Fruit fly (Drosophila melanogaster) whole organism, embryonic: Measurements from ENCODE around the gene Lrr47.

Experiments used
- ATbp ChIP-seq: fragments of 200-800 bp; sonication (Bioruptor generic); optimal IDR thresholded peaks from 2 replicates; lab custom pipeline; 2017; ENCODE audit warnings: missing biosample characterization, mild to moderate bottlenecking, missing genetic modification characterization, missing genetic modification reagents
- Asciz ChIP-seq: fragments of 200-800 bp; sonication (Bioruptor generic); optimal IDR thresholded peaks from 2 replicates; lab custom pipeline; 2017; ENCODE audit warnings: missing biosample characterization, mild to moderate bottlenecking, missing genetic modification characterization, missing genetic modification reagents
- BtbVII ChIP-seq: fragments of 200-800 bp; sonication (Bioruptor generic); optimal IDR thresholded peaks from 3 replicates; lab custom pipeline; 2017; ENCODE audit warnings: missing biosample characterization, mild to moderate bottlenecking, missing genetic modification characterization
- CG11247 ChIP-seq: fragments of 200-800 bp; sonication (Bioruptor generic); IDR thresholded peaks from 2 replicates; pipeline ENCODE4 v1.3.6; 2022; ENCODE audit warnings: missing biosample characterization, missing genetic modification characterization
- CG12104 ChIP-seq: fragments of 200-800 bp; sonication (Bioruptor generic); optimal IDR thresholded peaks from 3 replicates; lab custom pipeline; 2016; ENCODE audit warnings: missing biosample characterization, missing genetic modification characterization
- CG12659 ChIP-seq: fragments of 200-800 bp; sonication (Bioruptor generic); optimal IDR thresholded peaks from 3 replicates; lab custom pipeline; 2017; ENCODE audit warnings: mild to moderate bottlenecking, missing biosample characterization, missing genetic modification reagents, missing genetic modification characterization
- CG12942 ChIP-seq: fragments of 200-800 bp; sonication (Bioruptor generic); optimal IDR thresholded peaks from 3 replicates; lab custom pipeline; 2016; ENCODE audit warnings: missing biosample characterization, missing genetic modification characterization
- CG15269 ChIP-seq: fragments of 200-800 bp; sonication (Bioruptor generic); optimal IDR thresholded peaks from 2 replicates; lab custom pipeline; 2018; ENCODE audit warnings: missing biosample characterization, mild to moderate bottlenecking, missing genetic modification characterization, moderate library complexity
- CG2199 ChIP-seq: fragments of 200-800 bp; sonication (Bioruptor generic); IDR thresholded peaks from 3 replicates; pipeline ENCODE4 v1.3.6; 2022; ENCODE audit warnings: missing biosample characterization, missing genetic modification characterization
- CG32532 ChIP-seq: fragments of 200-800 bp; sonication (Bioruptor generic); IDR thresholded peaks from 2 replicates; pipeline ENCODE4 v1.3.6; 2022; ENCODE audit warnings: missing biosample characterization, missing genetic modification characterization
- CG7357 ChIP-seq: fragments of 200-800 bp; sonication (Bioruptor generic); IDR thresholded peaks from 3 replicates; pipeline ENCODE4 v1.3.6; 2022; ENCODE audit warnings: missing biosample characterization, missing genetic modification characterization
- CG7372 ChIP-seq: fragments of 200-800 bp; sonication (Bioruptor generic); IDR thresholded peaks from 2 replicates; pipeline ENCODE4 v1.3.6; 2022; ENCODE audit warnings: missing biosample characterization, missing genetic modification characterization
- CG8478 ChIP-seq: fragments of >200 bp; optimal IDR thresholded peaks from 2 replicates; lab custom pipeline; 2018
- Dad ChIP-seq: fragments of 200-800 bp; sonication (Bioruptor generic); optimal IDR thresholded peaks from 3 replicates; lab custom pipeline; 2016; ENCODE audit warnings: missing biosample characterization, missing genetic modification characterization
- Dfd ChIP-seq, 2 experiments: fragments of >200 bp; optimal IDR thresholded peaks; 2 replicates each; lab custom pipeline; 2017; ENCODE audit warnings: missing biosample characterization in 2 of 2, missing genetic modification characterization in 2 of 2
- Doc2 ChIP-seq: fragments of 200-800 bp; sonication (Bioruptor generic); IDR thresholded peaks from 2 replicates; pipeline ENCODE4 v1.3.6; 2022; ENCODE audit warnings: missing biosample characterization, missing genetic modification characterization
- HLH3B ChIP-seq: fragments of 200-800 bp; sonication (Bioruptor generic); IDR thresholded peaks from 2 replicates; pipeline ENCODE4 v1.3.6; 2022; ENCODE audit warnings: missing biosample characterization, missing genetic modification characterization
- HLHmδ ChIP-seq: fragments of 200-800 bp; sonication (Bioruptor generic); optimal IDR thresholded peaks from 2 replicates; lab custom pipeline; 2018; ENCODE audit warnings: missing biosample characterization, mild to moderate bottlenecking, missing genetic modification characterization, moderate library complexity
- Hsf ChIP-seq: fragments of 200-800 bp; sonication (Bioruptor generic); optimal IDR thresholded peaks from 3 replicates; lab custom pipeline; 2016; ENCODE audit warnings: missing biosample characterization, missing genetic modification characterization
- MTF-1 ChIP-seq: fragments of 200-800 bp; sonication (Bioruptor generic); optimal IDR thresholded peaks from 2 replicates; lab custom pipeline; 2018; ENCODE audit warnings: missing biosample characterization, mild to moderate bottlenecking, missing genetic modification characterization, borderline replicate concordance
- Oli ChIP-seq: fragments of 200-800 bp; sonication (Bioruptor generic); optimal IDR thresholded peaks from 2 replicates; lab custom pipeline; 2018; ENCODE audit warnings: missing biosample characterization, mild to moderate bottlenecking, missing genetic modification characterization, moderate library complexity
- Opbp ChIP-seq: fragments of 200-800 bp; sonication (Bioruptor generic); IDR thresholded peaks from 3 replicates; pipeline ENCODE4 v1.3.6; 2022; ENCODE audit warnings: missing biosample characterization, missing genetic modification characterization; ENCODE audit not compliant: partially characterized antibody
- PHDP ChIP-seq: fragments of 200-800 bp; sonication (Bioruptor generic); optimal IDR thresholded peaks from 3 replicates; lab custom pipeline; 2018; ENCODE audit warnings: missing biosample characterization, mild to moderate bottlenecking, missing genetic modification characterization, moderate library complexity
- Rfx ChIP-seq: fragments of 200-800 bp; sonication (Bioruptor generic); IDR thresholded peaks from 2 replicates; pipeline ENCODE4 v1.3.6; 2022; ENCODE audit warnings: missing biosample characterization, missing genetic modification characterization
- Sox100B ChIP-seq: fragments of 200-800 bp; sonication (Bioruptor generic); optimal IDR thresholded peaks from 3 replicates; lab custom pipeline; 2018; ENCODE audit warnings: missing biosample characterization, mild to moderate bottlenecking, missing genetic modification characterization
- Sry-δ ChIP-seq: fragments of 200-800 bp; sonication (Bioruptor generic); optimal IDR thresholded peaks from 2 replicates; lab custom pipeline; 2016; ENCODE audit warnings: missing biosample characterization, missing genetic modification characterization
- bab2 ChIP-seq: fragments of 200-800 bp; sonication (Bioruptor generic); optimal IDR thresholded peaks from 2 replicates; lab custom pipeline; 2016; ENCODE audit warnings: missing biosample characterization, missing genetic modification characterization
- bowl ChIP-seq: fragments of 200-800 bp; sonication (Bioruptor generic); IDR thresholded peaks from 2 replicates; pipeline ENCODE4 v1.3.6; 2022; ENCODE audit warnings: missing biosample characterization, missing genetic modification characterization
- cas ChIP-seq: fragments of 200-800 bp; sonication (Bioruptor generic); IDR thresholded peaks from 2 replicates; pipeline ENCODE4 v1.3.6; 2022; ENCODE audit warnings: missing biosample characterization, missing genetic modification characterization
- cato ChIP-seq: fragments of 200-800 bp; sonication (Bioruptor generic); optimal IDR thresholded peaks from 2 replicates; lab custom pipeline; 2016; ENCODE audit warnings: missing biosample characterization, missing genetic modification characterization, borderline replicate concordance
- chinmo ChIP-seq: fragments of 200-800 bp; sonication (Bioruptor generic); IDR thresholded peaks from 4 replicates; pipeline ENCODE4 v1.3.6; 2022; ENCODE audit warnings: missing biosample characterization, missing genetic modification characterization; ENCODE audit not compliant: partially characterized antibody
- chn ChIP-seq: fragments of 200-800 bp; sonication (Bioruptor generic); optimal IDR thresholded peaks from 2 replicates; lab custom pipeline; 2016; ENCODE audit warnings: missing biosample characterization, missing genetic modification characterization
- disco-r ChIP-seq: fragments of 200-800 bp; sonication (Bioruptor generic); optimal IDR thresholded peaks from 2 replicates; lab custom pipeline; 2016; ENCODE audit warnings: missing biosample characterization, missing genetic modification characterization
- ind ChIP-seq: fragments of 200-800 bp; sonication (Bioruptor generic); optimal IDR thresholded peaks from 3 replicates; lab custom pipeline; 2016; ENCODE audit warnings: missing biosample characterization, missing genetic modification characterization
- kay ChIP-seq: fragments of 200-800 bp; sonication (Bioruptor generic); optimal IDR thresholded peaks from 2 replicates; lab custom pipeline; 2016; ENCODE audit warnings: missing biosample characterization, missing genetic modification characterization
- klu ChIP-seq: fragments of 200-800 bp; sonication (Bioruptor generic); IDR thresholded peaks from 2 replicates; pipeline ENCODE4 v1.3.6; 2022; ENCODE audit warnings: missing biosample characterization, missing genetic modification characterization
- kni ChIP-seq: fragments of 200-800 bp; sonication (Bioruptor generic); optimal IDR thresholded peaks from 3 replicates; lab custom pipeline; 2017; ENCODE audit warnings: mild to moderate bottlenecking, missing biosample characterization, missing genetic modification reagents, missing genetic modification characterization
- lab ChIP-seq: fragments of 200-800 bp; sonication (Bioruptor generic); optimal IDR thresholded peaks from 3 replicates; lab custom pipeline; 2017; ENCODE audit warnings: missing biosample characterization, missing genetic modification characterization, mild to moderate bottlenecking, moderate library complexity, missing genetic modification reagents
- luna ChIP-seq: fragments of 200-800 bp; sonication (Bioruptor generic); optimal IDR thresholded peaks from 2 replicates; lab custom pipeline; 2016; ENCODE audit warnings: missing biosample characterization, missing genetic modification characterization
- nau ChIP-seq: fragments of 200-800 bp; sonication (Bioruptor generic); optimal IDR thresholded peaks from 3 replicates; lab custom pipeline; 2017; ENCODE audit warnings: missing biosample characterization, mild to moderate bottlenecking, missing genetic modification characterization, missing genetic modification reagents
- nerfin-1 ChIP-seq: fragments of 200-800 bp; sonication (Bioruptor generic); optimal IDR thresholded peaks from 3 replicates; lab custom pipeline; 2019; ENCODE audit warnings: missing biosample characterization, mild to moderate bottlenecking, missing genetic modification characterization, moderate library complexity
- onecut ChIP-seq: fragments of 200-800 bp; sonication (Bioruptor generic); IDR thresholded peaks from 2 replicates; pipeline ENCODE4 v1.3.6; 2022; ENCODE audit warnings: missing biosample characterization, missing genetic modification characterization
- prd ChIP-seq, 3 experiments: fragments of >200 bp in 2 of 3; fragments of 200-800 bp in 1 of 3; sonication (Bioruptor generic) in 1 of 3; optimal IDR thresholded peaks in 2 of 3; IDR thresholded peaks in 1 of 3; 2 replicates in 2 of 3; 3 replicates in 1 of 3; pipeline versions ENCODE4 v1.3.6 to Lab custom; 2017 to 2022; ENCODE audit warnings: missing biosample characterization in 1 of 3, missing genetic modification characterization in 1 of 3
- sd ChIP-seq: fragments of 200-800 bp; sonication (Bioruptor generic); optimal IDR thresholded peaks from 3 replicates; lab custom pipeline; 2018; ENCODE audit warnings: missing biosample characterization, mild to moderate bottlenecking, missing genetic modification characterization, moderate library complexity
- seq ChIP-seq: fragments of 200-800 bp; sonication (Bioruptor generic); IDR thresholded peaks from 2 replicates; pipeline ENCODE4 v1.3.6; 2022; ENCODE audit warnings: missing biosample characterization, missing genetic modification characterization
- sisA ChIP-seq: fragments of 200-800 bp; sonication (Bioruptor generic); IDR thresholded peaks from 2 replicates; pipeline ENCODE4 v1.3.6; 2022; ENCODE audit warnings: missing biosample characterization, missing genetic modification characterization
- slou ChIP-seq: fragments of 200-800 bp; sonication (Bioruptor generic); optimal IDR thresholded peaks from 3 replicates; lab custom pipeline; 2016; ENCODE audit warnings: missing biosample characterization, missing genetic modification characterization
- tna ChIP-seq: fragments of 200-800 bp; sonication (Bioruptor generic); IDR thresholded peaks from 2 replicates; pipeline ENCODE4 v1.3.6; 2022; ENCODE audit warnings: missing biosample characterization, missing genetic modification characterization; ENCODE audit not compliant: partially characterized antibody
- ttk ChIP-seq: fragments of 200-800 bp; sonication (Bioruptor generic); IDR thresholded peaks from 2 replicates; pipeline ENCODE4 v2.1.2; 2022; ENCODE audit warnings: missing biosample characterization, missing genetic modification characterization
- z ChIP-seq: fragments of 200-800 bp; sonication (Bioruptor generic); IDR thresholded peaks from 3 replicates; pipeline ENCODE4 v1.3.6; 2022; ENCODE audit warnings: missing biosample characterization, missing genetic modification characterization

Gene Lrr47

dm6 chr2L:10506557-10507252 is 10.4 kb upstream of the Lrr47 start, which contains the start of the genes Myo31DF and CG6094 (continued):
- no peak for TF ChIP-seq kay (GFP tag; lab: Kevin White, UChicago)
- TF ChIP-seq lab (GFP tag; lab: Kevin White, UChicago): peak; percentile 46
- TF ChIP-seq CG11247 (GFP tag; lab: Robert Waterston, UW): no peak
- no peak for TF ChIP-seq cas (GFP tag; lab: Robert Waterston, UW)
- no peak for TF ChIP-seq cato
- TF ChIP-seq bowl (GFP tag; lab: Robert Waterston, UW): no peak
- no peak for TF ChIP-seq prd (optimal IDR thresholded peaks at IDR 0.05; lab: Kevin White, UChicago)
- TF ChIP-seq prd (GFP tag; IDR thresholded peaks at IDR 0.05; lab: Robert Waterston, UW): peak; percentile 17; the same call in 1 of the 3 replicates
- TF ChIP-seq luna: no peak
- no peak for TF ChIP-seq sisA (GFP tag; lab: Robert Waterston, UW)
- TF ChIP-seq chinmo: peak; percentile 80
- no peak for TF ChIP-seq nerfin-1
- TF ChIP-seq nau (GFP tag; lab: Kevin White, UChicago): no peak
- TF ChIP-seq ttk (GFP tag; lab: Robert Waterston, UW): no peak
- TF ChIP-seq bab2 (GFP tag; lab: Kevin White, UChicago): peak; percentile 34
- TF ChIP-seq Dad (GFP tag; lab: Kevin White, UChicago): peak; percentile 55
- no peak for TF ChIP-seq Oli
- TF ChIP-seq HLHmδ (GFP tag; lab: Kevin White, UChicago): peak; percentile 79
- TF ChIP-seq ATbp (GFP tag; lab: Kevin White, UChicago): peak; percentile 28
- no peak for TF ChIP-seq CG15269
- no peak for TF ChIP-seq klu (GFP tag; lab: Robert Waterston, UW)
- TF ChIP-seq kni (GFP tag; lab: Kevin White, UChicago): no peak
- no peak for TF ChIP-seq HLH3B (GFP tag; lab: Robert Waterston, UW)
- peak; percentile 10 for TF ChIP-seq PHDP (tag; lab: Kevin White, UChicago)
- TF ChIP-seq Asciz (GFP tag; lab: Kevin White, UChicago): no peak
- no peak for TF ChIP-seq BtbVII (GFP tag; lab: Kevin White, UChicago)
- TF ChIP-seq Sox100B (GFP tag; lab: Kevin White, UChicago): no peak
- TF ChIP-seq chn (GFP tag; lab: Kevin White, UChicago): peak; percentile 23
- TF ChIP-seq Dfd (GFP tag; optimal IDR thresholded peaks at IDR 0.05; lab: Kevin White, UChicago): peak in 1 of 2 experiments; percentile 44
- TF ChIP-seq sd (tag; lab: Kevin White, UChicago): peak; percentile 65
- peak; percentile 58 for TF ChIP-seq CG12659 (GFP tag; lab: Kevin White, UChicago)
- TF ChIP-seq CG32532 (GFP tag; lab: Robert Waterston, UW): peak; percentile 51; the same call in 1 of the 2 replicates
- TF ChIP-seq CG12104 (GFP tag; lab: Kevin White, UChicago): no peak
- TF ChIP-seq Hsf: no peak
- TF ChIP-seq MTF-1 (GFP tag; lab: Kevin White, UChicago): no peak
- no peak for TF ChIP-seq CG8478 (lab: Kevin White, UChicago)
- peak; percentile 66 for TF ChIP-seq Opbp (GFP tag; lab: Robert Waterston, UW)
- no peak for TF ChIP-seq seq (GFP tag; lab: Robert Waterston, UW)
- TF ChIP-seq CG12942: peak; percentile 6
- no peak for TF ChIP-seq slou
- TF ChIP-seq CG7372 (GFP tag; lab: Robert Waterston, UW): no peak
- TF ChIP-seq CG2199: peak; percentile 87; the same call in 2 of the 3 replicates
- TF ChIP-seq Rfx (GFP tag; lab: Robert Waterston, UW): peak; percentile 65
- TF ChIP-seq tna (GFP tag; lab: Robert Waterston, UW): peak; percentile 55; the same call in 1 of the 2 replicates
- no peak for TF ChIP-seq onecut (GFP tag; lab: Robert Waterston, UW)
- TF ChIP-seq disco-r (GFP tag; lab: Kevin White, UChicago): no peak
- peak; percentile 99 for TF ChIP-seq CG7357
- peak; percentile 68 for TF ChIP-seq Sry-δ
- TF ChIP-seq z (GFP tag; lab: Robert Waterston, UW): no peak
- no peak for TF ChIP-seq ind
- no peak for TF ChIP-seq Doc2 (GFP tag; lab: Robert Waterston, UW)
